Worm (Caenorhabditis elegans) whole organism, L1 larva: Measurements from ENCODE around the gene C29E4.12.

Experiments used
- C16A3.4 ChIP-seq: fragments of 150-350 bp; optimal IDR thresholded peaks from 2 replicates; lab custom pipeline; 2014; ENCODE audit warnings: missing biosample characterization, missing genetic modification characterization
- C34B4.2 ChIP-seq: sonication (generic microtip); optimal IDR thresholded peaks from 2 replicates; lab custom pipeline; 2017; ENCODE audit warnings: mild to moderate bottlenecking, missing genetic modification characterization, missing compliant biosample characterization
- aha-1 ChIP-seq: fragments of 150-350 bp; optimal IDR thresholded peaks from 2 replicates; lab custom pipeline; 2014; ENCODE audit warnings: missing biosample characterization, missing genetic modification characterization
- aly-2 ChIP-seq: fragments of 150-350 bp; optimal IDR thresholded peaks from 2 replicates; lab custom pipeline; 2014; ENCODE audit warnings: missing biosample characterization, missing genetic modification characterization
- ama-1 ChIP-seq: fragments of 150-350 bp; optimal IDR thresholded peaks from 2 replicates; lab custom pipeline; 2014
- blmp-1 ChIP-seq: fragments of 150-350 bp; optimal IDR thresholded peaks from 2 replicates; lab custom pipeline; 2014; ENCODE audit warnings: missing biosample characterization, missing genetic modification characterization
- ceh-8 ChIP-seq: fragments of 200-800 bp; sonication (Bioruptor generic); optimal IDR thresholded peaks from 2 replicates; lab custom pipeline; 2018; ENCODE audit warnings: mild to moderate bottlenecking, missing genetic modification characterization, moderate library complexity, missing compliant biosample characterization
- ceh-88 ChIP-seq: fragments of 200-800 bp; sonication (Bioruptor generic); IDR thresholded peaks from 2 replicates; pipeline ENCODE4 v1.3.6; 2022; ENCODE audit warnings: missing genetic modification characterization, missing compliant biosample characterization
- dpl-1 ChIP-seq, 3 experiments: fragments of 150-350 bp in 2 of 3; sonication (generic microtip) in 1 of 3; optimal IDR thresholded peaks; 2 replicates each; lab custom pipeline; 2014 to 2017; ENCODE audit warnings: missing biosample characterization in 3 of 3, missing genetic modification characterization in 3 of 3, missing genetic modification reagents in 3 of 3
- egl-13 ChIP-seq: sonication (generic microtip); optimal IDR thresholded peaks from 2 replicates; lab custom pipeline; 2016; ENCODE audit warnings: missing genotype, missing genetic modification reagents, missing genetic modification characterization, missing compliant biosample characterization
- elt-3 ChIP-seq, 6 experiments: fragments of 150-350 bp in 1 of 6; sonication (generic microtip); optimal IDR thresholded peaks; 2 replicates each; lab custom pipeline; 2017 to 2018; ENCODE audit warnings: missing biosample characterization in 6 of 6, missing genetic modification characterization in 6 of 6, inconsistent platforms in 1 of 6
- fkh-4 ChIP-seq: sonication (generic microtip); optimal IDR thresholded peaks from 2 replicates; lab custom pipeline; 2016; ENCODE audit warnings: missing compliant biosample characterization, missing genetic modification characterization, borderline replicate concordance
- hlh-17 ChIP-seq: fragments of 200-800 bp; sonication (Bioruptor generic); optimal IDR thresholded peaks from 2 replicates; lab custom pipeline; 2018; ENCODE audit warnings: missing genetic modification characterization, mild to moderate bottlenecking, missing compliant biosample characterization, moderate library complexity, borderline replicate concordance
- irx-1 ChIP-seq: sonication (generic microtip); optimal IDR thresholded peaks from 2 replicates; lab custom pipeline; 2016; ENCODE audit warnings: missing genetic modification characterization, missing compliant biosample characterization
- lin-14 ChIP-seq: fragments of 200-800 bp; sonication (Bioruptor generic); optimal IDR thresholded peaks from 2 replicates; lab custom pipeline; 2018; ENCODE audit warnings: mild to moderate bottlenecking, missing genetic modification characterization, moderate library complexity, missing compliant biosample characterization
- lin-15B ChIP-seq: fragments of 150-350 bp; sonication (generic microtip); optimal IDR thresholded peaks from 3 replicates; lab custom pipeline; 2014; ENCODE audit warnings: missing biosample characterization, missing genetic modification characterization
- mdl-1 ChIP-seq, 2 experiments: fragments of 150-350 bp; optimal IDR thresholded peaks; 2 replicates each; lab custom pipeline; 2014 to 2017; ENCODE audit warnings: missing biosample characterization in 2 of 2, missing genetic modification characterization in 2 of 2, inconsistent platforms in 1 of 2
- mep-1 ChIP-seq: fragments of 150-350 bp; optimal IDR thresholded peaks from 2 replicates; lab custom pipeline; 2014; ENCODE audit warnings: missing biosample characterization, missing genetic modification characterization
- nhr-11 ChIP-seq: fragments of 150-350 bp; optimal IDR thresholded peaks from 2 replicates; lab custom pipeline; 2014; ENCODE audit warnings: missing biosample characterization, missing genetic modification characterization
- nhr-12 ChIP-seq: sonication (generic microtip); optimal IDR thresholded peaks from 2 replicates; lab custom pipeline; 2017; ENCODE audit warnings: missing biosample characterization, missing genetic modification characterization
- nhr-19 ChIP-seq: fragments of 200-800 bp; sonication (Bioruptor generic); conservative IDR thresholded peaks from 2 replicates; pipeline ENCODE4 v1.3.6; 2022; ENCODE audit warnings: missing genetic modification characterization, missing compliant biosample characterization
- nhr-77 ChIP-seq: fragments of 150-350 bp; optimal IDR thresholded peaks from 2 replicates; lab custom pipeline; 2014; ENCODE audit warnings: missing biosample characterization, missing genetic modification characterization
- nhr-85 ChIP-seq: sonication (generic microtip); peaks from one replicate; lab custom pipeline; 2016; ENCODE audit warnings: missing genetic modification characterization, inconsistent platforms, missing compliant biosample characterization
- pag-3 ChIP-seq: sonication (generic microtip); optimal IDR thresholded peaks from 2 replicates; lab custom pipeline; 2017; ENCODE audit warnings: missing genetic modification characterization, mild to moderate bottlenecking, missing compliant biosample characterization, antibody characterized with exemption, borderline replicate concordance; ENCODE audit not compliant: insufficient read depth
- pax-3 ChIP-seq: fragments of 200-800 bp; sonication (Bioruptor generic); optimal IDR thresholded peaks from 2 replicates; lab custom pipeline; 2018; ENCODE audit warnings: mild to moderate bottlenecking, missing genetic modification characterization, moderate library complexity, missing compliant biosample characterization
- rnt-1 ChIP-seq: sonication (generic microtip); optimal IDR thresholded peaks from 2 replicates; lab custom pipeline; 2016; ENCODE audit warnings: mild to moderate bottlenecking, missing genetic modification characterization, moderate library complexity, missing compliant biosample characterization
- skn-1 ChIP-seq: fragments of 150-350 bp; optimal IDR thresholded peaks from 2 replicates; lab custom pipeline; 2014; ENCODE audit warnings: missing biosample characterization, missing genetic modification characterization
- sptf-1 ChIP-seq: fragments of 150-350 bp; optimal IDR thresholded peaks from 2 replicates; lab custom pipeline; 2014; ENCODE audit warnings: missing biosample characterization, missing genetic modification characterization
- sup-37 ChIP-seq: fragments of 200-800 bp; sonication (Bioruptor generic); optimal IDR thresholded peaks from 2 replicates; lab custom pipeline; 2018; ENCODE audit warnings: mild to moderate bottlenecking, missing genetic modification characterization, missing compliant biosample characterization
- tbx-2 ChIP-seq: sonication (generic microtip); optimal IDR thresholded peaks from 2 replicates; lab custom pipeline; 2016; ENCODE audit warnings: missing genetic modification characterization, missing compliant biosample characterization
- unc-98 ChIP-seq: fragments of 200-800 bp; sonication (Bioruptor generic); IDR thresholded peaks from 2 replicates; pipeline ENCODE4 v1.3.6; 2022; ENCODE audit warnings: missing genetic modification characterization, missing compliant biosample characterization
- vab-15 ChIP-seq: sonication (generic microtip); optimal IDR thresholded peaks from 2 replicates; lab custom pipeline; 2017; ENCODE audit warnings: missing genotype, mild to moderate bottlenecking, missing genetic modification characterization, missing compliant biosample characterization
- zag-1 ChIP-seq: fragments of 150-350 bp; optimal IDR thresholded peaks from 2 replicates; lab custom pipeline; 2014; ENCODE audit warnings: missing biosample characterization, missing genetic modification characterization
- zip-4 ChIP-seq: fragments of 200-800 bp; sonication (Bioruptor generic); optimal IDR thresholded peaks from 2 replicates; lab custom pipeline; 2018; ENCODE audit warnings: mild to moderate bottlenecking, missing genetic modification characterization, moderate library complexity, missing compliant biosample characterization

Gene C29E4.12

ce11 chrIII:7913488-7913887 is 27.5 kb upstream of the C29E4.12 start, which contains the start of gene ZK688.12:
Gene ZK688.12 (minus strand): TSS chrIII:7913588.
- TF ChIP-seq nhr-11, result no peak

- TF ChIP-seq C16A3.4 (tag; lab: Kevin White, UChicago), result no peak
- TF ChIP-seq irx-1 (tag; lab: Kevin White, UChicago), result no peak
- TF ChIP-seq skn-1 (tag; lab: Kevin White, UChicago), result no peak
- TF ChIP-seq nhr-77 (tag; lab: Kevin White, UChicago), result no peak
- TF ChIP-seq mdl-1 (tag; optimal IDR thresholded peaks at IDR 0.05; lab: Kevin White, UChicago), result no peak
- TF ChIP-seq hlh-17 (GFP tag; lab: Kevin White, UChicago), result no peak
Observed at ce11 chrIII:7917667-7918066, 23.3 kb upstream of the C29E4.12 start, which contains the start of gene gly-3. Gene gly-3 (minus strand): TSS chrIII:7917767.

- no peak for TF ChIP-seq vab-15 (tag; lab: Kevin White, UChicago)
Observed at ce11 chrIII:7919823-7920222, 21.1 kb upstream of the C29E4.12 start, which contains the start of gene C29E4.14. Gene C29E4.14 (plus strand): TSS chrIII:7920123.

ce11 chrIII:7922207-7922606 is 18.7 kb upstream of the C29E4.12 start, which contains the start of gene C29E4.17:
Gene C29E4.17 (plus strand): TSS chrIII:7922507.
- no peak for TF ChIP-seq ama-1
- no peak for TF ChIP-seq nhr-19 (GFP tag; lab: Robert Waterston, UW)
- no peak for TF ChIP-seq sptf-1 (tag; lab: Kevin White, UChicago)
- TF ChIP-seq skn-1 (tag; lab: Kevin White, UChicago), result no peak
- TF ChIP-seq lin-15B, result no peak
- TF ChIP-seq pag-3 (tag; lab: Kevin White, UChicago), result no peak
- no peak for TF ChIP-seq lin-14 (GFP tag; lab: Kevin White, UChicago)
- no peak for TF ChIP-seq mep-1
- no peak for TF ChIP-seq fkh-4 (tag; lab: Kevin White, UChicago)
- TF ChIP-seq sup-37, result no peak
- no peak for TF ChIP-seq egl-13 (tag; lab: Kevin White, UChicago)
- TF ChIP-seq blmp-1 (tag; lab: Kevin White, UChicago), result no peak
- TF ChIP-seq unc-98, result no peak
- TF ChIP-seq zip-4 (GFP tag; lab: Kevin White, UChicago), result no peak
- TF ChIP-seq elt-3 (tag; optimal IDR thresholded peaks at IDR 0.05; lab: Kevin White, UChicago), result no peak
- TF ChIP-seq nhr-85, result no peak
- no peak for TF ChIP-seq aha-1
- no peak for TF ChIP-seq ceh-8 (GFP tag; lab: Kevin White, UChicago)

ce11 chrIII:7924821-7925220 is 16.1 kb upstream of the C29E4.12 start, which contains the start of gene tag-250:
Gene tag-250 (minus strand): TSS chrIII:7924921.
- TF ChIP-seq rnt-1 (tag; lab: Kevin White, UChicago) (no peak), tbx-2 (tag; lab: Kevin White, UChicago) (no peak), nhr-12 (tag; lab: Kevin White, UChicago) (no peak), unc-98 (no peak), aly-2 (no peak), dpl-1 (GFP tag; optimal IDR thresholded peaks at IDR 0.05; lab: Kevin White, UChicago) (no peak), zag-1 (tag; lab: Kevin White, UChicago) (no peak)

- no peak for TF ChIP-seq C34B4.2 (tag; lab: Kevin White, UChicago)
- TF ChIP-seq ceh-88 (GFP tag; lab: Robert Waterston, UW), result no peak
- TF ChIP-seq sptf-1 (tag; lab: Kevin White, UChicago), result no peak
- no peak for TF ChIP-seq nhr-77 (tag; lab: Kevin White, UChicago)
- TF ChIP-seq pax-3 (tag; lab: Kevin White, UChicago), result no peak
- TF ChIP-seq blmp-1 (tag; lab: Kevin White, UChicago), result peak; percentile 27
Observed at ce11 chrIII:7925968-7926367, 15.0 kb upstream of the C29E4.12 start.
